Worm (Caenorhabditis elegans) whole organism, L2 larva: ENCODE measurements around the gene R08C7.8.
A peak's percentile ranks its signal among the peaks of the same experiment; 100 is the strongest.

ENCODE experiments used
- F13H6.1 ChIP-seq: sonication (generic microtip); optimal IDR thresholded peaks from 2 replicates; lab custom pipeline; 2016; ENCODE audit warnings: missing genetic modification characterization, missing compliant biosample characterization
- R02D3.7 ChIP-seq: fragments of 150-350 bp; optimal IDR thresholded peaks from 2 replicates; lab custom pipeline; 2014; ENCODE audit warnings: missing biosample characterization, missing genetic modification characterization
- ZK546.5 ChIP-seq: sonication (generic microtip); optimal IDR thresholded peaks from 2 replicates; lab custom pipeline; 2017; ENCODE audit warnings: missing biosample characterization, missing genetic modification characterization
- blmp-1 ChIP-seq: sonication (generic microtip); optimal IDR thresholded peaks from 2 replicates; lab custom pipeline; 2017; ENCODE audit warnings: missing genetic modification characterization, mild to moderate bottlenecking, missing compliant biosample characterization, antibody characterized with exemption, moderate library complexity; ENCODE audit not compliant: insufficient read depth
- ceh-82 ChIP-seq: fragments of 150-350 bp; optimal IDR thresholded peaks from 2 replicates; lab custom pipeline; 2014; ENCODE audit warnings: missing biosample characterization, missing genetic modification characterization
- crh-2 ChIP-seq: sonication (generic microtip); optimal IDR thresholded peaks from 2 replicates; lab custom pipeline; 2017; ENCODE audit warnings: missing biosample characterization, missing genetic modification characterization
- dmd-4 ChIP-seq: sonication (generic microtip); optimal IDR thresholded peaks from 2 replicates; lab custom pipeline; 2017; ENCODE audit warnings: missing biosample characterization, missing genetic modification characterization
- egl-27 ChIP-seq: sonication (generic microtip); optimal IDR thresholded peaks from 3 replicates; lab custom pipeline; 2017; ENCODE audit warnings: missing biosample characterization, missing genetic modification reagents, missing genetic modification characterization
- elt-3 ChIP-seq: sonication (generic microtip); optimal IDR thresholded peaks from 2 replicates; lab custom pipeline; 2017; ENCODE audit warnings: missing biosample characterization, missing genetic modification characterization
- fos-1 ChIP-seq: fragments of 150-350 bp; optimal IDR thresholded peaks from 2 replicates; lab custom pipeline; 2014; ENCODE audit warnings: missing biosample characterization, missing genetic modification characterization
- gmeb-1 ChIP-seq: fragments of 150-350 bp; optimal IDR thresholded peaks from 2 replicates; lab custom pipeline; 2014; ENCODE audit warnings: missing biosample characterization, missing genetic modification characterization
- lin-13 ChIP-seq: fragments of 150-350 bp; optimal IDR thresholded peaks from 2 replicates; lab custom pipeline; 2014; ENCODE audit warnings: missing biosample characterization, missing genetic modification reagents, missing genetic modification characterization
- lsy-2 ChIP-seq, 2 experiments: fragments of 150-350 bp in 1 of 2; sonication (generic microtip) in 1 of 2; optimal IDR thresholded peaks; 2 replicates each; lab custom pipeline; 2014 to 2017; ENCODE audit warnings: missing biosample characterization in 2 of 2, missing genetic modification characterization in 2 of 2
- mab-5 ChIP-seq: fragments of 150-350 bp; optimal IDR thresholded peaks from 2 replicates; lab custom pipeline; 2014; ENCODE audit warnings: missing biosample characterization, missing genetic modification characterization
- mdl-1 ChIP-seq, 2 experiments: fragments of 150-350 bp in 1 of 2; sonication (generic microtip) in 1 of 2; optimal IDR thresholded peaks; 2 replicates each; lab custom pipeline; 2017; ENCODE audit warnings: missing biosample characterization in 2 of 2, missing genetic modification characterization in 2 of 2
- nhr-10 ChIP-seq: sonication (generic microtip); optimal IDR thresholded peaks from 2 replicates; lab custom pipeline; 2017; ENCODE audit warnings: missing biosample characterization, missing genetic modification characterization
- nhr-11 ChIP-seq: fragments of 150-350 bp; optimal IDR thresholded peaks from 2 replicates; lab custom pipeline; 2014; ENCODE audit warnings: missing biosample characterization, missing genetic modification characterization
- nhr-12 ChIP-seq: fragments of 150-350 bp; optimal IDR thresholded peaks from 2 replicates; lab custom pipeline; 2014; ENCODE audit warnings: missing biosample characterization, missing genetic modification characterization
- nhr-129 ChIP-seq: fragments of 150-350 bp; optimal IDR thresholded peaks from 2 replicates; lab custom pipeline; 2014; ENCODE audit warnings: missing biosample characterization, missing genetic modification characterization
- nhr-21 ChIP-seq: fragments of 150-350 bp; optimal IDR thresholded peaks from 2 replicates; lab custom pipeline; 2014; ENCODE audit warnings: missing biosample characterization, missing genetic modification characterization
- nhr-23 ChIP-seq: fragments of 150-350 bp; optimal IDR thresholded peaks from 2 replicates; lab custom pipeline; 2014; ENCODE audit warnings: missing biosample characterization, missing genetic modification reagents, missing genetic modification characterization
- nhr-25 ChIP-seq: fragments of 150-350 bp; sonication (generic microtip); optimal IDR thresholded peaks from 3 replicates; lab custom pipeline; 2014; ENCODE audit warnings: missing biosample characterization, missing genetic modification characterization
- nhr-6 ChIP-seq: fragments of 150-350 bp; optimal IDR thresholded peaks from 2 replicates; lab custom pipeline; 2014; ENCODE audit warnings: missing biosample characterization, missing genetic modification characterization
- nhr-77 ChIP-seq: fragments of 150-350 bp; optimal IDR thresholded peaks from 2 replicates; lab custom pipeline; 2014; ENCODE audit warnings: missing biosample characterization, missing genetic modification characterization
- peb-1 ChIP-seq: fragments of 150-350 bp; optimal IDR thresholded peaks from 2 replicates; lab custom pipeline; 2014; ENCODE audit warnings: missing biosample characterization, missing genetic modification characterization
- sem-4 ChIP-seq: fragments of 150-350 bp; optimal IDR thresholded peaks from 2 replicates; lab custom pipeline; 2014; ENCODE audit warnings: missing biosample characterization, missing genetic modification reagents, missing genetic modification characterization
- skn-1 ChIP-seq: sonication (generic microtip); optimal IDR thresholded peaks from 2 replicates; lab custom pipeline; 2017; ENCODE audit warnings: missing biosample characterization, missing genetic modification characterization
- sma-3 ChIP-seq: sonication (generic microtip); optimal IDR thresholded peaks from 2 replicates; lab custom pipeline; 2016; ENCODE audit warnings: missing genetic modification reagents, missing genetic modification characterization, missing compliant biosample characterization
- sma-9 ChIP-seq, 2 experiments: fragments of 150-350 bp in 1 of 2; sonication (generic microtip) in 1 of 2; optimal IDR thresholded peaks; 2 replicates each; lab custom pipeline; 2014 to 2016; ENCODE audit warnings: missing genetic modification characterization in 2 of 2, mild to moderate bottlenecking in 1 of 2, missing biosample characterization in 1 of 2, missing compliant biosample characterization in 1 of 2, missing genetic modification reagents in 1 of 2, moderate library complexity in 1 of 2
- snpc-4 ChIP-seq: fragments of 150-350 bp; optimal IDR thresholded peaks from 2 replicates; lab custom pipeline; 2014; ENCODE audit warnings: missing biosample characterization, missing genetic modification characterization
- unc-55 ChIP-seq: fragments of 150-350 bp; sonication (generic microtip); optimal IDR thresholded peaks from 3 replicates; lab custom pipeline; 2014; ENCODE audit warnings: missing biosample characterization, missing genetic modification reagents, missing genetic modification characterization
- unc-62 ChIP-seq: fragments of 150-350 bp; optimal IDR thresholded peaks from 2 replicates; lab custom pipeline; 2014; ENCODE audit warnings: missing biosample characterization, missing genetic modification reagents, missing genetic modification characterization
- ztf-1 ChIP-seq: fragments of 200-800 bp; sonication (Bioruptor generic); conservative IDR thresholded peaks from 2 replicates; pipeline ENCODE4 v1.3.6; 2022; ENCODE audit warnings: missing genetic modification characterization, missing compliant biosample characterization
- ztf-11 ChIP-seq: sonication (generic microtip); optimal IDR thresholded peaks from 2 replicates; lab custom pipeline; 2017; ENCODE audit warnings: missing biosample characterization, missing genetic modification characterization
- ztf-4 ChIP-seq: fragments of 150-350 bp; optimal IDR thresholded peaks from 2 replicates; lab custom pipeline; 2014; ENCODE audit warnings: missing biosample characterization, missing genetic modification characterization

R08C7.8 gene

ce11 chrIV:4477009-4477471 is 42.7 kb upstream of the R08C7.8 start, which contains the start of gene M01H9.3 (continued):
- TF ChIP-seq snpc-4 (tag; lab: Kevin White, UChicago) (peak; percentile 15), skn-1 (tag; lab: Kevin White, UChicago) (no peak), nhr-129 (tag; lab: Kevin White, UChicago) (peak; percentile 97), ceh-82 (tag; lab: Kevin White, UChicago) (no peak), R02D3.7 (no peak), ZK546.5 (no peak), sem-4 (tag; lab: Kevin White, UChicago) (peak; percentile 44), mdl-1 (tag; optimal IDR thresholded peaks at IDR 0.05; lab: Kevin White, UChicago) (peak in 1 of 2 experiments; percentile 68), mab-5 (tag; lab: Kevin White, UChicago) (peak; percentile 52), nhr-10 (no peak), nhr-12 (tag; lab: Kevin White, UChicago) (no peak), ztf-4 (tag; lab: Kevin White, UChicago) (peak; percentile 76), blmp-1 (tag; lab: Kevin White, UChicago) (no peak)

ce11 chrIV:4475362-4476086 is 41.2 kb upstream of the R08C7.8 start:
- TF ChIP-seq nhr-12 (tag; lab: Kevin White, UChicago): no peak
- peak; percentile 35 for TF ChIP-seq crh-2 (tag; lab: Kevin White, UChicago)
- TF ChIP-seq nhr-129 (tag; lab: Kevin White, UChicago): no peak
- TF ChIP-seq ztf-11 (tag; lab: Kevin White, UChicago): no peak
- no peak for TF ChIP-seq dmd-4 (tag; lab: Kevin White, UChicago)
- TF ChIP-seq ceh-82 (tag; lab: Kevin White, UChicago): no peak
- peak; percentile 8 for TF ChIP-seq fos-1 (tag; lab: Kevin White, UChicago)
- peak; percentile 56 for TF ChIP-seq sma-9 (GFP tag; optimal IDR thresholded peaks at IDR 0.05; lab: Kevin White, UChicago)
- no peak for TF ChIP-seq sma-9 (tag; optimal IDR thresholded peaks at IDR 0.05; lab: Kevin White, UChicago)
- no peak for TF ChIP-seq nhr-11 (tag; lab: Kevin White, UChicago)
- TF ChIP-seq mab-5 (tag; lab: Kevin White, UChicago): no peak
- TF ChIP-seq, all 48 proteins: peak for 3

ce11 chrIV:4473767-4474166 is 39.4 kb upstream of the R08C7.8 start:
- TF ChIP-seq unc-55 (GFP tag; lab: Kevin White, UChicago) (no peak), nhr-129 (tag; lab: Kevin White, UChicago) (peak; percentile 12), ztf-1 (GFP tag; lab: Robert Waterston, UW) (0 out of 2 replicates have a peak, but pooled peaks have one; percentile 34), mdl-1 (tag; optimal IDR thresholded peaks at IDR 0.05; lab: Kevin White, UChicago) (no peak), peb-1 (tag; lab: Kevin White, UChicago) (no peak), lin-13 (GFP tag; lab: Kevin White, UChicago) (no peak)

- TF ChIP-seq nhr-23: no peak
- no peak for TF ChIP-seq unc-62 (GFP tag; lab: Kevin White, UChicago)
- TF ChIP-seq elt-3 (tag; lab: Kevin White, UChicago): no peak
- peak; percentile 69 for TF ChIP-seq nhr-129 (tag; lab: Kevin White, UChicago)
- peak; percentile 2 for TF ChIP-seq egl-27 (tag; lab: Kevin White, UChicago)
- peak; percentile 10 for TF ChIP-seq ztf-4 (tag; lab: Kevin White, UChicago)
- TF ChIP-seq gmeb-1 (tag; lab: Kevin White, UChicago): peak; percentile 64
- peak; percentile 38 for TF ChIP-seq nhr-6
- peak; percentile 46 for TF ChIP-seq crh-2 (tag; lab: Kevin White, UChicago)
- TF ChIP-seq ztf-11 (tag; lab: Kevin White, UChicago): no peak
- TF ChIP-seq ZK546.5: no peak
- no peak for TF ChIP-seq mab-5 (tag; lab: Kevin White, UChicago)
- TF ChIP-seq nhr-25 (tag; lab: Kevin White, UChicago): peak; percentile 81
- TF ChIP-seq mdl-1 (tag; optimal IDR thresholded peaks at IDR 0.05; lab: Kevin White, UChicago): peak; percentile 52
- no peak for TF ChIP-seq nhr-77 (tag; lab: Kevin White, UChicago)
- TF ChIP-seq sma-3: peak; percentile 55
- no peak for TF ChIP-seq unc-55 (GFP tag; lab: Kevin White, UChicago)
- TF ChIP-seq blmp-1 (tag; lab: Kevin White, UChicago): peak; percentile 60
- no peak for TF ChIP-seq peb-1 (tag; lab: Kevin White, UChicago)
- peak in 1 of 2 experiments; percentile 17 for TF ChIP-seq lsy-2 (tag; optimal IDR thresholded peaks at IDR 0.05; lab: Kevin White, UChicago)
- no peak for TF ChIP-seq nhr-11 (tag; lab: Kevin White, UChicago)
- TF ChIP-seq F13H6.1: peak; percentile 43
- TF ChIP-seq dmd-4 (tag; lab: Kevin White, UChicago): no peak
- no peak for TF ChIP-seq snpc-4 (tag; lab: Kevin White, UChicago)
- TF ChIP-seq sma-9 (GFP tag; optimal IDR thresholded peaks at IDR 0.05; lab: Kevin White, UChicago): peak; percentile 81
- no peak for TF ChIP-seq sma-9 (tag; optimal IDR thresholded peaks at IDR 0.05; lab: Kevin White, UChicago)
- peak; percentile 69 for TF ChIP-seq nhr-21 (tag; lab: Kevin White, UChicago)
Measured at ce11 chrIV:4472418-4473173, 38.3 kb upstream of the R08C7.8 start.
